Worm (Caenorhabditis elegans) whole organism, mixed stage, embryonic: ENCODE measurements around the gene cyp-33A1.

Source experiments
- ces-1 ChIP-seq: fragments of 150-350 bp; optimal IDR thresholded peaks from 2 replicates; lab custom pipeline; 2014; ENCODE audit warnings: missing biosample characterization, missing genetic modification reagents, missing genetic modification characterization
- elt-1 ChIP-seq: sonication (generic microtip); optimal IDR thresholded peaks from 2 replicates; lab custom pipeline; 2017; ENCODE audit warnings: missing genetic modification characterization, mild to moderate bottlenecking, missing compliant biosample characterization, antibody characterized with exemption, moderate library complexity, borderline replicate concordance; ENCODE audit not compliant: insufficient read depth
- flh-1 ChIP-seq: fragments of 200-800 bp; sonication (Bioruptor generic); optimal IDR thresholded peaks from 2 replicates; lab custom pipeline; 2018; ENCODE audit warnings: mild to moderate bottlenecking, missing genetic modification characterization, moderate library complexity, missing compliant biosample characterization
- mab-5 ChIP-seq: fragments of 150-350 bp; optimal IDR thresholded peaks from 2 replicates; lab custom pipeline; 2014; ENCODE audit warnings: missing biosample characterization, missing genetic modification characterization
- mep-1 ChIP-seq: fragments of 150-350 bp; optimal IDR thresholded peaks from 2 replicates; lab custom pipeline; 2017; ENCODE audit warnings: missing biosample characterization, missing genetic modification reagents, missing genetic modification characterization, inconsistent platforms
- mls-2 ChIP-seq: sonication (generic microtip); optimal IDR thresholded peaks from 2 replicates; lab custom pipeline; 2016; ENCODE audit warnings: mild to moderate bottlenecking, missing genetic modification characterization, moderate library complexity, missing compliant biosample characterization
- nhr-28 ChIP-seq: fragments of 150-350 bp; optimal IDR thresholded peaks from 2 replicates; lab custom pipeline; 2014; ENCODE audit warnings: missing biosample characterization, missing genetic modification characterization
- unc-62 ChIP-seq: fragments of 150-350 bp; optimal IDR thresholded peaks from 2 replicates; lab custom pipeline; 2014; ENCODE audit warnings: missing biosample characterization, missing genetic modification reagents, missing genetic modification characterization
- zip-8 ChIP-seq: fragments of 150-350 bp; optimal IDR thresholded peaks from 2 replicates; lab custom pipeline; 2014; ENCODE audit warnings: missing biosample characterization, missing genetic modification characterization

ce11 chrV:7637801-7638200 lies 43.5 kb downstream of the cyp-33A1 start, which contains the start of gene clec-45:
- TF ChIP-seq mep-1 (tag; lab: Kevin White, UChicago), result no peak
- TF ChIP-seq mls-2, result no peak
- TF ChIP-seq nhr-28 (tag; lab: Kevin White, UChicago), result no peak
- no peak for TF ChIP-seq ces-1 (GFP tag; lab: Kevin White, UChicago)
- TF ChIP-seq zip-8 (tag; lab: Kevin White, UChicago), result no peak
- no peak for TF ChIP-seq mab-5 (tag; lab: Kevin White, UChicago)
- no peak for TF ChIP-seq elt-1
- TF ChIP-seq unc-62 (GFP tag; lab: Kevin White, UChicago), result no peak
- TF ChIP-seq flh-1 (GFP tag; lab: Kevin White, UChicago), result no peak
